Worm (Caenorhabditis elegans): ENCODE measurements around the gene ZK930.7.

ZK930.7 gene

DNA sequence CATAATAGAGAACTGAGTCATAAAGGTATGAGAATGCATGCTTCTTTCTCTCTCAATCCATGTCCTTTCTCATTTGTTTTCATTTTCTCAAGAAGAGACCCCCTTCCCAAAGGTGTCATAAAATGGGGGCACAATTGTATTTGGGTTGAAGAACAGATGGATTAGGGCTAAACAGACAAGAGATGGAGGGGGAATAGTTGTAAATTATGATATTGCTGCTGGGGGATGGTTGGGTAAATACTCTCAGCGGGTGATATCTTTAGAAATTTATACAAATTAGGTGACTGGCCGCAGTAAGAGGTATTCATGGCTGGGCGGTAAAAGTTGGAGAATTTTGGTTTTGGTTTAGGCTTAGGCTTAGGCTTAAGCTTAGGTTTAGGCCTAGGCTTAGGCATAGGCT, 9.4 kb upstream of the ZK930.7 start:
- no peak for TF ChIP-seq unc-62 (GFP tag; optimal IDR thresholded peaks at IDR 0.05)

DNA sequence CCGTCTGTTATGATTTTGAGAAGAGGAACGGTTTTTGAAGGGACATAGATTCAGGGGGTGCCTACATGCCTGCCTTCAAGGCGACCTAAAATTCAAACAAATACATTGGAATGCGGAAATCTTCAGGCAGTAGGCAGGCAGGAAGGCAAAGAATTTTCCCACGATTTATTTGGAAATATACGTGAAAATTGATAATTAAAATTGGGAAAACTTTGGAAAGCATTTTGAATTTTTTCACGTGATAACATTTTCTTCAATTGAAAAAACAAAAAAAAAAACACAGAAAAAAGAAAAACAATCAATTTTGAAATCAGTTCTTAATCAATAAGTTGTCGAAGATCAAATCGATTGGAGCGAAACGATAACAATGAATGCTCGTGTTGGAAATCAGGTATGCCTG, 8.2 kb upstream of the ZK930.7 start, which contains the start of gene ZK930.4:
TSS of gene ZK930.4 (plus strand) at position 301 of the 400 bp plus-strand sequence.
- no peak for TF ChIP-seq unc-62 (GFP tag; optimal IDR thresholded peaks at IDR 0.05)

DNA sequence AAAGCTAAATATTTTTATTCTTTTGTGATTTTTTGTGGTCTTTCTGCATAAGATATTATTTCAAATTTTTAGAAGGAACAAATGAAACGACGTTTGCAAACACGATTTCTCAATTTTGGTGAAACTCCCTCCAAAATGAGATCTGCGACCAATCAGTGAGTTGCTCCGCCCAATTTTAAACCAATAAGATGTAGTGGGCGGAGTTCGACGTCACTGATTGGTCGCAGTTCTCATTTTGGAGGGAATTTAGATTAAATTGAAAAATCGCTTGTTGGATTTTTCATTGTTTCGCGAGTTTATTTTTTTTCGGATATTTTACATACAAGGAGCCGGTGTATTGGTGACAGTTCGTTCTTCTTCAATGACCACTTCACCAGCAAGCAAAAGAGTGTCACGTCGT, 3.8 kb upstream of the ZK930.7 start:
- TF ChIP-seq unc-62 (GFP tag; optimal IDR thresholded peaks at IDR 0.05): no peak

DNA sequence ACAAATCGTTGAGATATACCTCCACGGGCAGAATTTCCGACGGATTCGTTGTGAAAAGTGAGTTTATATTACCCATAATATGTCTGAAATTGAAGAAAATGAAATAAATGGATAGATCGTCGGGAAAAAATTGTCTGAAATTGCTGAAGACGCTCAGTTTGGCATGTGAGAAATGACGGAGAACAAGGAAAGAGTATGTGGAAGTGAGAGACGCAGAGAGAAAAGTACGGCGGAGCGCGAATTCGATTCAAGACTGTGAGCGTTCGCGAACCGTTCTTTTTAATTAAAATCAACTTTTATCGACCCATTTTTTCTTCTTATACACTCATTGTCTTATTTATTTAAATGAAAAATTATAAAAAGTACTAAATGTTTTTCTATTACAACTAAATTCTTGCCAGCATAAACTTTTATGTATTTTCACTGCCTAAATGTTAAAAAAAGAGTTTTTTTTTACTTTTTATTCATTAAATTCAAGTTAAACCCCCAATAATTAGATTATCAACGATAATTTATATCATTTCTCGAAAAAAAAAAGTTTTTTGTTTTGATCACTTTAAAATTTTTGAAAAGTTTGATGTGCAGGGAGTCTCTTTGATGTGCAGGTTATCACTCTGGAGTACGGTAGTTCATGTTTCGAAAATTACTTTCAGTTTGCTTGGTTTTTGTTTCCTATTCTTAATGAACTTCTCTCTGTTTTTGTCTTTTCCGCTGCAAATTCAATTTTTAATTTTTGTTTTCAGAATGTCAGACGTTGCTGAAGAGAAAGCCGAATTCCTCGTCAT, 1.6 kb downstream of the ZK930.7 start, which contains the start of the genes vps-15 and hmg-12:
TSS of gene vps-15 (minus strand) at position 83 of the 785 bp plus-strand sequence.
TSS of gene hmg-12 (plus strand) at position 744 of the 785 bp plus-strand sequence.
- no peak for TF ChIP-seq unc-62 (GFP tag; optimal IDR thresholded peaks at IDR 0.05)

DNA sequence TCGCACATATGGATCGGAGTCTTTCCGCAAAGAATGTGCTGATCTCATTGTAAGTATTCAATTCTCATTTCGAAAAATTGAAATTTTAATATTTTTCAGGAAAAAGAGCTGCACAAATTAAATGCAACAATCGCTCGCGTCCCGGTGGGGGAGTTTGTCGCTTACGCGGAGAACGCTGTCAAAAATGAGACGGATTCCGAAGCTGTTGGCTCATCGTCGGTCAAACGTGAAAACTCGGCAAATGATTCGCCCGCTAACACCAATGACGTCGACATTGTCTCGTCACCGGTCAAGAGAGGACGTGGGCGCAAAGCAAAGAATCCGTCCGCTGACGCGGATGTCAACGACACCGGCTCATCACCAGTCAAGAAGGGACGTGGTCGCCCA, 2.1 kb downstream of the ZK930.7 start:
- TF ChIP-seq unc-62 (GFP tag; optimal IDR thresholded peaks at IDR 0.05): no peak

DNA sequence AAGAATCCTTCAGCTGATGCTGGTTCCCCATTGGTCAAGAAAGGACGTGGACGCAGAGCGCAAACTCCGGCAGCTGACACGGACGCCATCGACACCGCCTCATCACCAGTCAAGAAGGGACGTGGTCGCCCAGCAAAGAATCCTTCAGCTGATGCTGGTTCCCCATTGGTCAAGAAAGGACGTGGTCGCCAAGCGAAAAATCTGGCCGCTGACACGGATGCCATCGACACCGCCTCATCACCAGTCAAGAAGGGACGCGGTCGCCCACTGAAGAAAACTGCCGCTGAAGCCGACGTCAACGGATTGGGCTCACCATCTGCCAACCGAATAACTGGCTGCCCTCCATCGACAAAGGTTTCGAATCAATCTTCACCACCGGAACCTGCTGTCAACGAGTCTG, 2.5 kb downstream of the ZK930.7 start:
- TF ChIP-seq unc-62 (GFP tag; optimal IDR thresholded peaks at IDR 0.05): no peak

DNA sequence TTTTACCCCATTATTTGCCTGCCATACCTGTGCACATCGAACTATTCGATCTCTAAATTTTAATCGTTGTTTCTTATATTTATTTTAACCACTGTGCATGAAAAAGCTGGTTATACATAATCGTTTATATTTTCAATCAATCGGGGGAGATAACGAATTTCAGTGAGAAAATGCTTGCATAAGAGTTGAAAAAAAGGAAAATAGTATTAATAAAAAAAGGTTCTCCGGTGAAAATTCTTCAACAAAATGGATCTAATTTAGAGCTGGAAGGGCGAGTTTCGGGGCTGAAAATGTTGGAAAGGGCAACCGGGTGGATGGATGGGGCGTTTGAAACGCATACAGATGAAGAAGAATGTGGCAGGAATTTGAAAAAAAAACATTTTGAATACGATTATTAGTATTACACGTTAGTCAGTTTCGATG, 3.1 kb downstream of the ZK930.7 start:
- no peak for TF ChIP-seq unc-62 (GFP tag; optimal IDR thresholded peaks at IDR 0.05)

DNA sequence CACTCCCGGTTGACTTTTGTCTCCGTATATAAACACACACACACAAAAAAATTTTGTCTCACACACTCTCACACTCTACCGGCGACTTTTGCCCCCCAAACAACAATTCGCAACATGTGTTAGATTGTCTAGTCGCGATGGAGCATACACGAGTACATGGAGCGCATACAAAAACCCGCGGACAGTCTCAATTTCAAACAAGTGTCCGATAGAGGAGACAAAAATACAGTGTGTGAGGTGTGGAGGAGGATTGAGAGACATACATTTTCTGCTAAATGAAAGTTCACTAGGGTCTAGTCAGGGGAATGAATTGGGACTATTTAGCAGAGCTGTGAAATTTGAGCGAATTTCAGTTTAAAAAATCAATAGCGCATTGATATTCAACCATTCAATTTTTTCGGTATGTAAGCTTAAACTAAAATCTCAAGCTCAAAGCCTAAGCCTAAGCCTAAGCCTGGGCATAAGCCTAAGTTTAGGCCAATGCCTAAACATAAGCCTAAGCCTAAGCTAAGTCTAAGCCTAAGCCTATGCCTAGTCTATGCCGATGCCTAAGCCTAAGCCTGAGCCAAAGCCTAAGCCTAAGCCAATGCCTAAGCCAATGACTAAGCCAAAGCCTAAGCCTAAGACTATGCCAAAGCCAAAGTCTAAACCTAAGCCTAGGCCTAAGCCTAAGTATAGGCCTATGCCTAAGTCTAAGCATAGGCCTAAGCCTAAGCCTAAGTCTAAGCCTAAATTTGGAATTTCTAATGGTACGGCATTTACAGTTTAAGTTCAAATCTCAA, 8.5 kb downstream of the ZK930.7 start:
- no peak for TF ChIP-seq unc-62 (GFP tag; optimal IDR thresholded peaks at IDR 0.05)

DNA sequence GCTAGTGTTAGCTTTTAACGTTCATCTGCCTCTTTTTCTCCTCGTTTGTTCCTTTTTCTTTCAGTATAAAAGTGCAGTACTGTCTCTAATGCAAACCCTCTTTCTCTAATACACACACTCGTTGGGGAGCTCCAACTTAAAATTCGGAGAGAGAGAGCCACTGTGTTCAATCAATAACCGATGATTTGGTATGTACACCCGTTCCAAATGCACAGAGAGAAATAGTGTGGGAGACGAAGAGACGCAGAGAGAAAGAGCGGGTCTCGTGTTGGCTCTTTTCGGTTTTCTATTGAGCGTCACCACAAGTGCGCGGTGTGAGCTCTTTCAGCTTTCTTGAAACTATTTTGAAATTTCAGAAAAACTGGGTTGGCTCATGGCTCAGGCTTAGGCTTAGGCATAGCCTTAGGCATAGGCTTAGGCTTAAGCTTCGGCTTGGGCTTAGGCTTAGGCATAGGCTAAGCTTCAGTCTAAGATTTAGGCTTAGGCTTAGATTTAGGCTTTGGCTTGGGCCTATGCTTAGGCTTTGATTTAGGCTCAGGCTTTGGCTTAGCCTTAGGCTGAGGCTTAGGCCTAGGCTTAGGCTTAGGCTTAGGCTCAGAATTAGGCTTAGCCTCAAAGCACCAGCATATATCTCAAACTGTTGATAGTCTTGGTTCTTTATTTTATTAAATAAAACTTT, 9.4 kb downstream of the ZK930.7 start:
- no peak for TF ChIP-seq unc-62 (GFP tag; optimal IDR thresholded peaks at IDR 0.05)

DNA sequence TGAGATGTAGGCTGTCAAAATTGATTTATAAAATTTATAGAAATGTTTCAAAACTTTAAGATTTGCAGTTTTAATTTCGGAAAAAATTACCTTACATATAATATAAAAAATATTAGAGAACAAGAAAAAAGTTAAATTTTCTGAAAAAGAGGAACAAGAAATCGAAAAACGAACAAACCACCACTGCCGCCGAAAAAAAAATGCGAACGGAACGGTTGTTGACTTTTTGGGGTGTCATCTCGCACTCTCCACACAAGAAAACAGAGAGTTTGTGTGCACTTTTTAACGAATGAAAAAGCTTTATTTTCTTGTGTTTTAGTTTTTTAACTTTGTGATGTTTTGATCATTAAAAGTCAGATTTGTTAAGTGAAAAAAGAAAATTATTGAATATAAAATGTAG, 10.8 kb downstream of the ZK930.7 start:
- TF ChIP-seq unc-62 (GFP tag; optimal IDR thresholded peaks at IDR 0.05): no peak

DNA sequence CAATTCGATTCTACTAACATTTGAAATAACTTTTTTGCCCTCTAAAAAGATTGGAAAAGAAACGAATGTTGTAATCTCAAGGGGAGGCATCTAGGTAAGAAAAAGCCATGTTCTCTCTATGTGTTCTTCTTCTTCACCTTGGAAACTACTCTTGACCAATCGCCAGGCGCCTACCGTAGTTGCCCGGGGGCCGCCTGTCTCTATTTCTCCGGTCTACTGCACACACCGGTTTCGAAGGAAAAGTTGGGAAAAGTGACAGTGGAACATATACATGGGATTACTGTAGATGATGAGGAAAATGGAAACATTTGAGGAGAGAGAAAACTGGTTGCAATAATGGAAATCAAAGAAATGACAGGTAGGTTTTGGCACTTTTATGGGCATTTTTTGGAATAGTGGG, 12.1 kb downstream of the ZK930.7 start:
- TF ChIP-seq unc-62 (GFP tag; optimal IDR thresholded peaks at IDR 0.05): no peak

DNA sequence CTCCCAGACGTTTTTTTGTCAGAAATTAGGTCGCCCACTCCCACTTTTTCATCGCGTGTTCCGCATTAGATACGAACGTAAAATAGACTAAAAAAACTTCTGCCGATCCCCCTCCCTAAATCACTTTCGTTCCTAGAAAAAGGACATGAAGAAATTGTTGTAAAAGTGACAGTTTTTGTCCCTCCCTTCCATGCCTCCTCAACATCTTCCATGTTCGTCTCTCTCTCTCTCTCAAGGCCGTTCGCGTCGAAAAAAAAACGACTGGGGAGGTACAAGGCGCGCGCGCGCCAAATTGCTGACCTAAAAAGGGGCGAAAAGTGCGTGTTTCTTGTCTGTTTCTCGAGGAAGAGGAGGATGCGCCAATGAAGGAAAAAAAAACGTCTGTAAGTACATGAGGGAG, 14.3 kb downstream of the ZK930.7 start:
- TF ChIP-seq unc-62 (GFP tag; optimal IDR thresholded peaks at IDR 0.05): no peak

DNA sequence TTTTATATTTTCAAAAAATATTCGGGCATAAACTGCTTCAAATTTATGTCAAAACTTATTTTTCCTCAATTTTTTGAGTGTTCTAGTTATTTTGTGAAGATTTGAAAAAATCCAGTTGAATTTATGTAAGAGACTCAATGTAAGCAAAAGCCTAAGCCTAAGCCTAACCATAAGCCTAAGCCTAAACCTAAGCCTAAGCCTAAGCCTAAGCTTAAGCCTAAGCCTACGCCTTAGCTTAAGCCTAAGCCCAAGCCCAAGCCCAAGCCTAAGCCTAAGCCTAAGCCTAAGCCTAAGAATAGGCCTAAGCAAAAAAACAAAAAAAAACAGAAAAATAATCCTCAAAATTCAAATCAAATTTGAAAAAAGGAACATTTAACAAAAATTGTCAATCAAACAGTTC, 15.7 kb downstream of the ZK930.7 start:
- TF ChIP-seq unc-62 (GFP tag; optimal IDR thresholded peaks at IDR 0.05): no peak

DNA sequence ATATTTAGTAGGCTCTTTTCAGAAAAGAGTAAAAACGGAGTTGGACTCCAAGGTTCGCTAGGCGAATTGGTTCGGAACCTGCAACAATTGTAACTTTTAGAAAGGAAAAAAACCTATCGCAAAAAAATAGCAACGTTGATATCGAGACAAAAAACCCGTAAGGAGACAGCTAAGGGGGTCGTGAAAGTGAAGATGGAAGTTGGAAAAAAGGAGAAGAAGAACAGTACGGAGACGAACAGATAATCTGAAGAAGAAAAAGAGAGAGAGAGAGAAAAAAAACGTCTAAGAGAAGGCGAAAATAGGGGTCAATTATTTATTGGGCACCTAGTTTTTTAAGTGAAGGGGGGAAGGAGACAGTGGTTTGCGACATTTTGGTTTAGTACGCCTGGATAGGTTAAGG, 20.9 kb downstream of the ZK930.7 start, which contains the start of gene lin-29:
TSS of gene lin-29 (minus strand) at position 78 of the 400 bp plus-strand sequence.
- TF ChIP-seq unc-62 (GFP tag; optimal IDR thresholded peaks at IDR 0.05): no peak

DNA sequence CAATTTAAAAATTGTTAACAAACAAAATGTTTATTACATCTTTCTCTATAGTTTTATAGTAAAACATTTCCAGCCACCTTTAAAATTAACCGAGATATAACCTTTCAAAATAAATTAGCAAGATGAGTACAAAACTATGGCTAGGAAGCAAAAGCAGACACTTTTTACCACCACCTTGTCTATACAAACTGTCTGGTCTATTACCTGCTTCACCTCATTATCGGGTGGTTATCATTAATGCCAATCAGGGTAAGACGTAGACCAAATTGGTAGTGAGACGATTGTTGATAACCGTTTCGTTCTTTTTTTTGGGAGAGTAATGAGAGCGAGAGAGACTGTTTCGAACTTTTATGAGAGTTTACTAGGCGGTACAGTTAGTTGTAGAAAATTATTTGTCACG, 22.0 kb downstream of the ZK930.7 start:
- TF ChIP-seq unc-62 (GFP tag; optimal IDR thresholded peaks at IDR 0.05): no peak

DNA sequence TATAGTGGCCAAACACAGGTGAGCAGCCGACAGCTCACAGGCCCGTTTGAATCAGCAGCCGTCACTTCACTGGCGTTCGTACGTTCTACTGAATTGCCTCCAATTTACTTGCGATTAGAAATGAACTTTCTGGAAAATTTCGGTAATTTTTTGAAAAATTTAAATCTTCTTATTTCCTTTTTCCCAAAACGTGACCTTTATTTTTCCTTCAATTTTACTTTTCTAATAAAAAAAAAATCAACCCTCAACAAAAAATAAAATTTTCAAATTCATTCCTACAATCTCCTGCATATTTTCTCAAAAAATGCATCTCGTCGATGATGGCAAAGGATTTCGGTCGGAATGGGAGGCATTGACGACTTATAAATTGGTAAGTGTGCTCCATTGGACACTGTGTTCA, 34.1 kb downstream of the ZK930.7 start, which contains the start of gene W03C9.8:
TSS of gene W03C9.8 (plus strand) at position 301 of the 400 bp plus-strand sequence.
- TF ChIP-seq unc-62 (GFP tag; optimal IDR thresholded peaks at IDR 0.05): no peak

Data from whole organism, dauer.